Worm (Caenorhabditis elegans): ENCODE results near the gene tsp-3.

The tsp-3 gene

DNA sequence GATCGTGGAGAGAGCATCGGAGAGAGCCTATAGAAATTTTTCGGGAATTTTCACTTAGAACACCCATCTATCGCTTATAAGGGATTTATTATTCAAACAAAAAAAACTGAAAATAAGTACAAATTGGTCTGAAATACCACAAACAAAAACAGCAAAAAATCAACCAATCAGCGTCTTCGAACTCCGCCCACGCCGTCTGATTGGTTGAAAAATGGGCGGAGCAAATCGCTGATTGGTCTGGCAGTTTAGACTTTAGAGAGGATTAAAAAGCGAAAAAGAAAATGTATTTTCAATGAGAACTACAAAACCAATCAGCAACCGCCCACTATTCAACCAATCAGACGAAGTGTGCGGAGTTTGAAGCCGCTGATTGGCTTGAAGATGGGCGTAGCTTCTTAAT, 11.4 kb upstream of the tsp-3 start:
- TF ChIP-seq nhr-21 (tag; optimal IDR thresholded peaks at IDR 0.05) (no peak), nhr-12 (tag; optimal IDR thresholded peaks at IDR 0.05) (no peak), lin-13 (GFP tag; optimal IDR thresholded peaks at IDR 0.05) (no peak), F13H6.1 (tag; optimal IDR thresholded peaks at IDR 0.05) (no peak), alr-1 (tag; optimal IDR thresholded peaks at IDR 0.05) (no peak), nhr-237 (tag; optimal IDR thresholded peaks at IDR 0.05) (no peak), ztf-4 (tag; optimal IDR thresholded peaks at IDR 0.05) (no peak)

DNA sequence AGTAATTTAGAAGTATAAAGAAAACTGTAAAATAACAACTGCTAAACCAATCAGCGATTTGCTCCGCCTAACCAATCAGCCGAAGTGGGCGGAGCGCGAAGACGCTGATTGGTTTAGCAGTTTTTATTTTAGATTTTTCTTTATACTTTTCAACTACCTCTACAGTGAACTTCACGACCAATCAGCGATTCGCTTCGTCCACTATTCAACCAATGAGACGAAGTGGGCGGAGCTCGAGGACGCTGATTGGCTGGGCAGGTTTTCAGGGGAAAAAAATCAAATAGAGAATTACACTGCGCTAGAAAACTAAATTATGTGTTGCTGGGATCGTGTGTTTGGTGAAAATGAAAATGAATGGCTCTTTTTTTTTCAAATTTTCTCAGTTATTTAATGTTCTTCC, 10.6 kb upstream of the tsp-3 start:
- TF ChIP-seq nhr-23 (tag; optimal IDR thresholded peaks at IDR 0.05) (no peak), nhr-6 (tag; optimal IDR thresholded peaks at IDR 0.05) (no peak), ZK546.5 (tag; optimal IDR thresholded peaks at IDR 0.05) (no peak)

DNA sequence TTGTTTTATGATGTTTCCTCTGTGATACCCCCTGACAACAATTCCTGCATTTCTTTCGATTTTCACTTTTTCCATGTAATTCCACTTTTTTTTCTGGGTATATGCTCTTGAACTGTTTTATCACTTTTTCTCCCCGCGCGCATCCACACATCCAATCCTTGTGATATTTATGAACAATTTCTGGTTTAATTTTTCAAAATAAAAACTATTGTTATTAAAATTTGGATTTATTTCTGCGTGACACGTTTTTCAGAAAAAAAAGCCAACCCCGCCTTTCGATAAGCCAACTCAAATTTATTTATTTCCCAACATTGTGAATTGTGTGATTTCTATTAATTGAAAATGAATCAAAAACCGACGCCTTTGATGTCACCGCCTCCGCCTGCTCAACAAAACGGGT, 7.8 kb upstream of the tsp-3 start, which contains the start of gene Y39E4B.11:
Gene Y39E4B.11, plus strand, starts transcription at position 301 of the 400 bp plus-strand sequence.
- TF ChIP-seq alr-1 (tag; optimal IDR thresholded peaks at IDR 0.05): no peak
- no peak for TF ChIP-seq nhr-77 (tag; optimal IDR thresholded peaks at IDR 0.05)
- no peak for TF ChIP-seq unc-55 (GFP tag; optimal IDR thresholded peaks at IDR 0.05)

DNA sequence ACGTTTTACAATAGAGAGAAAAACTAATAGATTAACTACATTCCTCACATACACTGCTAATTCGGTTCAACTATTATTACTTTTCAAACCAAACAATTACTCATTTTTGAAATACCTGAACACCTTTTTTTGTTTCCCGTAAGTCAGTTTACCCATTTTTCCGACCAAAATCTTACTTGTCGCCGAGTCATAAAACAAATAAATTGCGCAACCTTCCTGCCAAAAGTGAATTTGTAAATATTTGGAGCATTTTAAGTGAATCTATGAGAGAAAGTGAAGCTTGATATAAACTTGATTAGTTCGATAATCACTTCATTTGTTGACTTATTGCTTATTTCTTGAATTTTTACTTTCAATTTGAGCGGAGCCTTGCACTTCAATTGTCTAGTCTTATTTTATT, 3.5 kb upstream of the tsp-3 start:
- TF ChIP-seq elt-1 (tag; optimal IDR thresholded peaks at IDR 0.05) (no peak), ztf-1 (GFP tag; conservative IDR thresholded peaks at IDR 0.05) (no peak), sem-4 (tag; optimal IDR thresholded peaks at IDR 0.05) (no peak), blmp-1 (tag; optimal IDR thresholded peaks at IDR 0.05; ENCODE audit: insufficient read depth) (no peak), ztf-4 (tag; optimal IDR thresholded peaks at IDR 0.05) (no peak)

DNA sequence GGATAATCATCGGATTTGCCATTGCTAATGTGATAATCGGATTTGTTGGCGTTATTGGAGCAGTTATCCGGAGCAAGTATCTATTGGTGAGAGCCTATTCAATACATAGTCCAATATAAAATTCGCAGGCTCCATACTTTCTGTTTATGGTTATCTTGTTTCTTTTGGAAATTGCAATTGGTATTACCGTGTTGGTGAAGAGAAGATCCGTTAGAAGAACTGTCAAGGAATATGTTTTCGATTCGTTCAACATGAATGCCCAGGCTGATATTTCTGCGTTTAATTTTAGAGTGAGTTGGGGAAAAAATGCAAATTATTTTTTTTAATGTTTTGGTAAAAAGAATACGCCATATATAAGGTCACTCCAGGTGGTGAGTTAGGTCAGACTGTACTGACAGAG, 645 bp downstream of the tsp-3 start:
- TF ChIP-seq nhr-77 (tag; optimal IDR thresholded peaks at IDR 0.05): no peak
- no peak for TF ChIP-seq ztf-11 (tag; optimal IDR thresholded peaks at IDR 0.05)
- TF ChIP-seq lin-13 (GFP tag; optimal IDR thresholded peaks at IDR 0.05): no peak
- no peak for TF ChIP-seq Y55F3AM.14 (GFP tag; optimal IDR thresholded peaks at IDR 0.05)
- TF ChIP-seq nhr-11 (tag; optimal IDR thresholded peaks at IDR 0.05): no peak
- no peak for TF ChIP-seq lsy-2 (tag; optimal IDR thresholded peaks at IDR 0.05)
- TF ChIP-seq egl-27 (tag; optimal IDR thresholded peaks at IDR 0.05): no peak
- no peak for TF ChIP-seq dmd-4 (tag; optimal IDR thresholded peaks at IDR 0.05)
- no peak for TF ChIP-seq aly-2 (tag; optimal IDR thresholded peaks at IDR 0.05)
- TF ChIP-seq zag-1 (tag; optimal IDR thresholded peaks at IDR 0.05): no peak
- TF ChIP-seq R02D3.7 (tag; optimal IDR thresholded peaks at IDR 0.05): no peak
- TF ChIP-seq lin-11 (tag; optimal IDR thresholded peaks at IDR 0.05): no peak
- no peak for TF ChIP-seq peb-1 (tag; optimal IDR thresholded peaks at IDR 0.05)
- no peak for TF ChIP-seq crh-2 (tag; optimal IDR thresholded peaks at IDR 0.05)
- TF ChIP-seq mdl-1 (tag; optimal IDR thresholded peaks at IDR 0.05): no peak
- no peak for TF ChIP-seq F13H6.1 (tag; optimal IDR thresholded peaks at IDR 0.05)
- TF ChIP-seq nhr-129 (tag; optimal IDR thresholded peaks at IDR 0.05): no peak
- TF ChIP-seq nhr-25 (tag; optimal IDR thresholded peaks at IDR 0.05): no peak
- TF ChIP-seq gmeb-1 (tag; optimal IDR thresholded peaks at IDR 0.05): no peak
- no peak for TF ChIP-seq nhr-237 (tag; optimal IDR thresholded peaks at IDR 0.05)

DNA sequence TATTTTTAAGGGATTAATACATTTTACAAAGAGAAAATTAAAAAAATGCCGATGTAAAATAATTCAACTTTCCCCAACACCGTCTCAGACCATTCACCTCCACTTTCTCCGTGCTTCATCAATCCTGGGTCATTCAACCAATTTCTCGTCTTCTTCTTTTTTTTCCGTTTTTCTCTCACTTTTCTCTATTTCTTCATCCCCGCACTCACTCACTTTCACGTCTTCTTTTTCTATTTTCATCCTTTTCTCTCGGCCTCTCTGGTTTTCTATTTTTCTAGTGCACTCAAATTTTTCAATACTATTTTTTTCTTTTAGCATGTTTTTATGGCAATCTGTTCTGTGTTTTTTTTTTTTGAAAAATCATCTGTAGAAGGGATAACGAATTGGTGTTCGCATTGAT, 3.2 kb downstream of the tsp-3 start:
- TF ChIP-seq unc-55 (GFP tag; optimal IDR thresholded peaks at IDR 0.05) (peak; percentile 66), blmp-1 (tag; optimal IDR thresholded peaks at IDR 0.05; ENCODE audit: insufficient read depth) (peak; percentile 58), C34F6.9 (tag; optimal IDR thresholded peaks at IDR 0.05) (peak; percentile 41), sem-4 (tag; optimal IDR thresholded peaks at IDR 0.05) (peak; percentile 29), egl-27 (tag; optimal IDR thresholded peaks at IDR 0.05) (no peak)
